Worm (Caenorhabditis elegans) whole organism, young adult: ENCODE results near the gene C37C3.18.

ENCODE experiments used
- B0035.1 ChIP-seq: sonication (generic microtip); optimal IDR thresholded peaks from 2 replicates; lab custom pipeline; 2016; ENCODE audit warnings: missing genetic modification characterization, mild to moderate bottlenecking, missing compliant biosample characterization, missing genotype, missing genetic modification reagents
- F37B4.10 ChIP-seq: fragments of 200-800 bp; sonication (Bioruptor generic); IDR thresholded peaks from 2 replicates; pipeline ENCODE4 v1.3.6; 2022; ENCODE audit warnings: missing genetic modification characterization, missing compliant biosample characterization
- aptf-3 ChIP-seq: fragments of 200-800 bp; sonication (Bioruptor generic); IDR thresholded peaks from 2 replicates; pipeline ENCODE4 v1.3.6; 2022; ENCODE audit warnings: missing genetic modification characterization, missing compliant biosample characterization
- him-1 ChIP-seq: sonication (generic microtip); optimal IDR thresholded peaks from 2 replicates; lab custom pipeline; 2016; ENCODE audit warnings: missing genotype, missing genetic modification reagents, missing genetic modification characterization, missing compliant biosample characterization
- hrde-1 ChIP-seq: sonication (generic microtip); optimal IDR thresholded peaks from 2 replicates; lab custom pipeline; 2016; ENCODE audit warnings: missing genetic modification characterization, mild to moderate bottlenecking, missing compliant biosample characterization, moderate library complexity, missing genotype, missing genetic modification reagents, borderline replicate concordance
- mes-4 ChIP-seq: sonication (generic microtip); optimal IDR thresholded peaks from 2 replicates; lab custom pipeline; 2016; ENCODE audit warnings: missing genotype, missing genetic modification characterization, missing compliant biosample characterization
- nfya-2 ChIP-seq: fragments of 200-800 bp; sonication (Bioruptor generic); IDR thresholded peaks from 2 replicates; pipeline ENCODE4 v1.3.6; 2022; ENCODE audit warnings: missing genetic modification reagents, missing genetic modification characterization, missing compliant biosample characterization
- nhr-90 ChIP-seq: sonication (generic microtip); optimal IDR thresholded peaks from 2 replicates; lab custom pipeline; 2016; ENCODE audit warnings: missing genotype, mild to moderate bottlenecking, missing genetic modification characterization, missing compliant biosample characterization
- pha-4 ChIP-seq: fragments of 150-350 bp; sonication (generic microtip); optimal IDR thresholded peaks from 2 replicates; lab custom pipeline; 2014; ENCODE audit warnings: missing biosample characterization, missing genetic modification reagents, missing genetic modification characterization
- repo-1 ChIP-seq: sonication (generic microtip); optimal IDR thresholded peaks from 2 replicates; lab custom pipeline; 2017; ENCODE audit warnings: mild to moderate bottlenecking, missing genetic modification characterization, missing compliant biosample characterization
- snpc-4 ChIP-seq, 5 experiments: fragments of 150-350 bp in 1 of 5; sonication (generic microtip) in 4 of 5; optimal IDR thresholded peaks; 2 replicates each; lab custom pipeline; 2014 to 2018; ENCODE audit warnings: missing genetic modification characterization in 5 of 5, missing biosample characterization in 3 of 5, antibody characterized with exemption in 2 of 5, mild to moderate bottlenecking in 2 of 5, missing compliant biosample characterization in 2 of 5, missing genotype in 2 of 5, moderate library complexity in 2 of 5, missing genetic modification reagents in 1 of 5
- zfh-2 ChIP-seq: fragments of 200-800 bp; sonication (Bioruptor generic); conservative IDR thresholded peaks from 2 replicates; pipeline ENCODE4 v1.3.6; 2022; ENCODE audit warnings: missing genetic modification reagents, missing genetic modification characterization, missing compliant biosample characterization
- ztf-6 ChIP-seq: fragments of 200-800 bp; sonication (Bioruptor generic); IDR thresholded peaks from 2 replicates; pipeline ENCODE4 v1.3.6; 2022; ENCODE audit warnings: missing genetic modification reagents, missing genetic modification characterization, missing compliant biosample characterization

DNA sequence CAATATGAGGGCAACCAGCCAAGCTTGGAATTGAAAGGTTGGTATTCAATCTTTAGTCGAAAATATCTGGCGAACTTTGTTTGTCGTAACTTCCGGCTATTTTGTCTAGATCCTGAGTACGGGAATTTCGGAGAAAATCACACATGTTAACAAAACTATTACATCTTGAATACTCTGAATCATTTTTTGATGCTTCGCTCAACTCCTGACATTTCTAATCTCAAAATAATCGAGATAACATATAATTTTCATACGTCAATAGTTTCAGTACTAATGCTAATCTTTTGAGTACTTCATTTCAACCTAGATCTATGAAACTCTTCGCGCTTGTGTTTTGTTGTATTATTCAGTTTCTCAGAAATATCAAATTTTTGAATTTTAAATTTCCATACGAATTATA is 46.4 kb downstream of the C37C3.18 start:
- TF ChIP-seq F37B4.10 (GFP tag; lab: Robert Waterston, UW): no peak
- TF ChIP-seq nfya-2: no peak
- TF ChIP-seq ztf-6 (GFP tag; lab: Robert Waterston, UW): no peak
- TF ChIP-seq him-1: no peak
- no peak for TF ChIP-seq mes-4 (tag; lab: Kevin White, UChicago)
- no peak for TF ChIP-seq hrde-1 (tag; lab: Kevin White, UChicago)
- TF ChIP-seq nhr-90 (tag; lab: Kevin White, UChicago): no peak
- TF ChIP-seq snpc-4 (GFP tag; optimal IDR thresholded peaks at IDR 0.05; lab: Kevin White, UChicago): no peak
- TF ChIP-seq snpc-4 (tag; optimal IDR thresholded peaks at IDR 0.05; lab: Kevin White, UChicago): no peak
- no peak for TF ChIP-seq aptf-3 (GFP tag; lab: Robert Waterston, UW)
- TF ChIP-seq zfh-2 (GFP tag; lab: Robert Waterston, UW): no peak
- TF ChIP-seq repo-1 (tag; lab: Kevin White, UChicago): no peak
- no peak for TF ChIP-seq pha-4 (tag; lab: Kevin White, UChicago)
- TF ChIP-seq B0035.1 (tag; lab: Kevin White, UChicago): no peak
